Fruit fly (Drosophila melanogaster) whole organism, prepupa: ENCODE data around the gene CG32298.

ENCODE experiments used
- Blimp-1 ChIP-seq: fragments of 200-800 bp; sonication (Bioruptor generic); optimal IDR thresholded peaks from 3 replicates; lab custom pipeline; 2017; ENCODE audit warnings: missing biosample characterization, missing genetic modification characterization, mild to moderate bottlenecking, moderate library complexity, missing genetic modification reagents
- CG11902 ChIP-seq: fragments of 200-800 bp; sonication (Bioruptor generic); optimal IDR thresholded peaks from 3 replicates; lab custom pipeline; 2016; ENCODE audit warnings: missing biosample characterization, missing genetic modification characterization
- Eip78C ChIP-seq: fragments of 200-800 bp; sonication (Bioruptor generic); peaks from one replicate; lab custom pipeline; 2016; ENCODE audit warnings: missing biosample characterization, missing genetic modification characterization
- Eip93F ChIP-seq: fragments of 200-800 bp; sonication (Bioruptor generic); optimal IDR thresholded peaks from 2 replicates; lab custom pipeline; 2016; ENCODE audit warnings: missing biosample characterization, mild to moderate bottlenecking, missing genetic modification characterization
- Hr38 ChIP-seq: sonication (Bioruptor generic); optimal IDR thresholded peaks from 2 replicates; lab custom pipeline; 2016; ENCODE audit warnings: missing biosample characterization, missing genetic modification characterization
- Hr39 ChIP-seq: fragments of 200-800 bp; sonication (Bioruptor generic); optimal IDR thresholded peaks from 2 replicates; lab custom pipeline; 2016; ENCODE audit warnings: missing biosample characterization, missing genetic modification characterization
- Met ChIP-seq: fragments of 200-800 bp; sonication (Bioruptor generic); optimal IDR thresholded peaks from 3 replicates; lab custom pipeline; 2016; ENCODE audit warnings: missing biosample characterization, missing genetic modification characterization
- OdsH ChIP-seq: fragments of 200-800 bp; sonication (Bioruptor generic); optimal IDR thresholded peaks from 3 replicates; lab custom pipeline; 2016; ENCODE audit warnings: missing biosample characterization, missing genetic modification characterization
- Sox102F ChIP-seq: fragments of 200-800 bp; sonication (Bioruptor generic); optimal IDR thresholded peaks from 2 replicates; lab custom pipeline; 2016; ENCODE audit warnings: missing biosample characterization, mild to moderate bottlenecking, missing genetic modification characterization
- Sox15 ChIP-seq: fragments of 200-800 bp; sonication (Bioruptor generic); optimal IDR thresholded peaks from 3 replicates; lab custom pipeline; 2016; ENCODE audit warnings: missing biosample characterization, missing genetic modification characterization
- achi ChIP-seq: fragments of 200-800 bp; sonication (Bioruptor generic); optimal IDR thresholded peaks from 3 replicates; lab custom pipeline; 2016; ENCODE audit warnings: missing biosample characterization, missing genetic modification characterization
- spab ChIP-seq: fragments of 200-800 bp; sonication (Bioruptor generic); optimal IDR thresholded peaks from 2 replicates; lab custom pipeline; 2017; ENCODE audit warnings: missing biosample characterization, mild to moderate bottlenecking, missing genetic modification characterization, missing genetic modification reagents

DNA sequence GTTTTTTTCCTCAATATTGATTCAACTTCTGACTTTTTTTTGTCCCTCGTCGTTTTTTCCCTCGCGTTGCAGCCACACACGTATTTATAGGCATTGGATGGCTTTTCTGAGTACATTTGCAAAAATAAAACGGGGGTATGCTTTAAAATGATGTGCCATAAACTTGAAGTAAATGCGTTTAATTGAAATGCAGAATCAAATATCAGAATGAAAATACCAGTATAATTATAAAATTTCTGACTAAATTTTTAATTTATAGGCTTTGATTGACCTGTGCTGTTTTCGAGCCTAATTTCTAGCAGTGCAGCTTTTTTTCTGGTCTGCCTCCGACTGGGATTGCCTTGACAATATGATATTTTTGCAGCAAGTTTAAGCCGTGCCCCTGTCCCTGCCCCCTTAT lies 40.6 kb upstream of the CG32298 start:
- TF ChIP-seq CG11902 (GFP tag; lab: Kevin White, UChicago) (peak; percentile 66), Eip93F (GFP tag; lab: Kevin White, UChicago) (peak; percentile 13), Met (GFP tag; lab: Kevin White, UChicago) (peak; percentile 70), Hr39 (GFP tag; lab: Kevin White, UChicago) (peak; percentile 63), Eip78C (GFP tag; lab: Kevin White, UChicago) (peak; percentile 97), OdsH (GFP tag; lab: Kevin White, UChicago) (peak; percentile 73), Blimp-1 (peak; percentile 38), Sox102F (GFP tag; lab: Kevin White, UChicago) (peak; percentile 63), achi (GFP tag; lab: Kevin White, UChicago) (peak; percentile 71), Hr38 (GFP tag; lab: Kevin White, UChicago) (no peak), Sox15 (peak; percentile 51), spab (GFP tag; lab: Kevin White, UChicago) (peak; percentile 69)
